Worm (Caenorhabditis elegans) whole organism, early embryonic: Measurements from ENCODE around the gene Y73B6BL.270.

ENCODE experiments used
- ama-1 ChIP-seq: fragments of 150-350 bp; optimal IDR thresholded peaks from 2 replicates; lab custom pipeline; 2014
- hmbx-1 ChIP-seq: sonication (generic microtip); optimal IDR thresholded peaks from 2 replicates; lab custom pipeline; 2016; ENCODE audit warnings: mild to moderate bottlenecking, missing genetic modification characterization, missing compliant biosample characterization
- scrt-1 ChIP-seq: fragments of 200-800 bp; sonication (Bioruptor generic); IDR thresholded peaks from 2 replicates; pipeline ENCODE4 v1.3.6; 2022; ENCODE audit warnings: missing genetic modification characterization, missing compliant biosample characterization

DNA sequence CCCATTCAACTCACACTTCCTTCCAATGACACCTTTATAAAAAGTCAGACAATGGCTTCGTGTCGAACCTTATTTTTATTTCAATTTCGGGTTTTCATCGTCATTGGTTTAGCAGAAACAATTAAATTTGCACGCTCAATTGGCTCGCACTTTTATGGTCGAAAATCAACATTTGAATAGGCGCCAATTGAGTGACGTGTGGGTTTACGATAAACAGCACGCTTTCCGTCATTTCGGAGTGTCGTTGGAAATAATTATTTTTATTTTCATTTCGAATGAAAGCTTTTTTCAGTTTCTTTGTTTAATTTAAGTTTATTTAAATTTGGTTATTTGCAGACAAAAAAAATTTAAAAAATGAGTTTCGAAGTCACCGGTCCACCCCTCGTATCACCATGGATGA lies 50.0 kb downstream of the Y73B6BL.270 start, which contains the start of gene exos-2:
- TF ChIP-seq scrt-1 (no peak), hmbx-1 (tag; lab: Kevin White, UChicago) (no peak), ama-1 (lab: Kevin White, UChicago) (no peak)
